Fruit fly (Drosophila melanogaster): Measurements from ENCODE around the gene Sec61gamma.
A peak's percentile ranks its signal among the peaks of the same experiment; 100 is the strongest.

The Sec61gamma gene

dm6 chrX:19684048-19684447, 40.9 kb downstream of the Sec61gamma start:
- TF ChIP-seq Dfd (GFP tag; optimal IDR thresholded peaks at IDR 0.05) = no peak
- no peak for TF ChIP-seq CG9705 (GFP tag; optimal IDR thresholded peaks at IDR 0.05)
- TF ChIP-seq psq (GFP tag; optimal IDR thresholded peaks at IDR 0.05) = no peak
- TF ChIP-seq HLH106 (tag; optimal IDR thresholded peaks at IDR 0.05) = no peak

- TF ChIP-seq rgr (GFP tag; optimal IDR thresholded peaks at IDR 0.05) (no peak), Dif (GFP tag; optimal IDR thresholded peaks at IDR 0.05; ENCODE audit: partially characterized antibody) (no peak)
These were observed 45.7 kb downstream of the Sec61gamma start, which contains the start of gene CG14227 for dm6 chrX:19688848-19689247. Gene CG14227, minus strand, starts transcription at chrX:19688948.

DNA sequence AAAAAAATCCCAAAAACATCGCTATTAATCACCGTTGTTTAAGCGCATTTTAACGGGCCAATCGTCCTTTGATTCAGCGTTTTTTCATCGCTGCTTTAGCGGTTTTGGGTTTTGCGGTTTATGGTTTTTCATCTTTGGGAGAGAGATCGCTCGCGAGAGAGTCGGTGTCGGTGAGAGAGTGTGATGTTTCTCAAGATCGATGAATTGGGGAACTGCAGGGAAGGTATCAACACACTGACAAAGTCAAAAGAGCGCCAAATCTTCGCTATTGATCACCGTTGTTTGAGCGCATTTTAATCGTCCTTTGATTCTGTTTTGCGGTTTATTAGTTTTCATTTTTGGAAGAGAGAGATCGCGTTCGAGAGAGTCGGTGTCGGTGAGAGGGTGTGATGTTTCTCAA, 46.9 kb downstream of the Sec61gamma start:
- TF ChIP-seq h (GFP tag; optimal IDR thresholded peaks at IDR 0.05) = no peak
- no peak for TF ChIP-seq HLH106 (tag; optimal IDR thresholded peaks at IDR 0.05)
- no peak for TF ChIP-seq tai (GFP tag; optimal IDR thresholded peaks at IDR 0.05)
- no peak for TF ChIP-seq pan (optimal IDR thresholded peaks at IDR 0.05)

- peak; percentile 84 for TF ChIP-seq rgr (GFP tag; optimal IDR thresholded peaks at IDR 0.05)
- peak; percentile 82 for TF ChIP-seq ey (GFP tag; optimal IDR thresholded peaks at IDR 0.05)
- peak; percentile 82 for TF ChIP-seq woc (GFP tag; optimal IDR thresholded peaks at IDR 0.05)
- TF ChIP-seq Abd-B (GFP tag; optimal IDR thresholded peaks at IDR 0.05) = no peak
- peak; percentile 51 for TF ChIP-seq psq (GFP tag; optimal IDR thresholded peaks at IDR 0.05)
- TF ChIP-seq Vsx2 (GFP tag; optimal IDR thresholded peaks at IDR 0.05; ENCODE audit: partially characterized antibody) = no peak
- peak; percentile 62 for TF ChIP-seq sv (GFP tag; optimal IDR thresholded peaks at IDR 0.05)
- no peak for TF ChIP-seq N (GFP tag; optimal IDR thresholded peaks at IDR 0.05)
- peak; percentile 87 for TF ChIP-seq HLH106 (tag; optimal IDR thresholded peaks at IDR 0.05)
- TF ChIP-seq dsf (GFP tag; optimal IDR thresholded peaks at IDR 0.05; ENCODE audit: borderline replicate concordance) = no peak
- peak; percentile 12 for TF ChIP-seq dmrt93B (GFP tag; optimal IDR thresholded peaks at IDR 0.05)
- TF ChIP-seq h (GFP tag; optimal IDR thresholded peaks at IDR 0.05) = peak; percentile 84
- TF ChIP-seq Mio (GFP tag; optimal IDR thresholded peaks at IDR 0.05) = no peak
- no peak for TF ChIP-seq Hr78 (GFP tag; optimal IDR thresholded peaks at IDR 0.05)
- TF ChIP-seq lola (GFP tag; optimal IDR thresholded peaks at IDR 0.05) = no peak
- TF ChIP-seq Dif (GFP tag; optimal IDR thresholded peaks at IDR 0.05; ENCODE audit: partially characterized antibody) = no peak
- no peak for TF ChIP-seq pan (optimal IDR thresholded peaks at IDR 0.05)
- peak; percentile 40 for TF ChIP-seq Hr83 (GFP tag; optimal IDR thresholded peaks at IDR 0.05; ENCODE audit: poor library complexity, severe bottlenecking)
- TF ChIP-seq tai (GFP tag; optimal IDR thresholded peaks at IDR 0.05) = no peak
- no peak for TF ChIP-seq usp (GFP tag; optimal IDR thresholded peaks at IDR 0.05)
- TF ChIP-seq Jra (GFP tag; optimal IDR thresholded peaks at IDR 0.05) = peak; percentile 9
- TF ChIP-seq Hnf4 (GFP tag; optimal IDR thresholded peaks at IDR 0.05) = no peak
- TF ChIP-seq Myc (optimal IDR thresholded peaks at IDR 0.05) = no peak
- TF ChIP-seq OdsH (GFP tag; optimal IDR thresholded peaks at IDR 0.05) = peak; percentile 80
- peak; percentile 84 for TF ChIP-seq Sp1 (GFP tag; optimal IDR thresholded peaks at IDR 0.05)
- TF ChIP-seq CG9705 (GFP tag; optimal IDR thresholded peaks at IDR 0.05) = peak; percentile 55
- peak; percentile 88 for TF ChIP-seq fru (GFP tag; optimal IDR thresholded peaks at IDR 0.05)
- TF ChIP-seq foxo (GFP tag; optimal IDR thresholded peaks at IDR 0.05) = peak in 1 of 2 experiments; percentile 85
- no peak for TF ChIP-seq CrebA (GFP tag; optimal IDR thresholded peaks at IDR 0.05; ENCODE audit: borderline replicate concordance)
- no peak for TF ChIP-seq Dfd (GFP tag; optimal IDR thresholded peaks at IDR 0.05)
- TF ChIP-seq br (GFP tag; optimal IDR thresholded peaks at IDR 0.05) = peak; percentile 84
- no peak for TF ChIP-seq brk (GFP tag; optimal IDR thresholded peaks at IDR 0.05)
- TF ChIP-seq GATAd (GFP tag; optimal IDR thresholded peaks at IDR 0.05) = peak; percentile 14
- TF ChIP-seq dl (GFP tag; optimal IDR thresholded peaks at IDR 0.05; ENCODE audit: insufficient read depth in 1 of 2, partially characterized antibody in 2 of 2) = no peak
- no peak for TF ChIP-seq CG32264 (GFP tag; optimal IDR thresholded peaks at IDR 0.05)
- TF ChIP-seq jim (GFP tag; optimal IDR thresholded peaks at IDR 0.05) = no peak
- no peak for TF ChIP-seq Rel (GFP tag; optimal IDR thresholded peaks at IDR 0.05)
- peak; percentile 72 for TF ChIP-seq Rel (tag; optimal IDR thresholded peaks at IDR 0.05)
- no peak for TF ChIP-seq sage (GFP tag; optimal IDR thresholded peaks at IDR 0.05)
These were observed 50.0 kb downstream of the Sec61gamma start, which contains the start of gene Mer for dm6 chrX:19692951-19693698. Gene Mer, minus strand, starts transcription at chrX:19693500.

All from whole organism, wandering third instar larva.